Fruit fly (Drosophila melanogaster): ENCODE results near the gene Ten-a.

Ten-a gene

DNA sequence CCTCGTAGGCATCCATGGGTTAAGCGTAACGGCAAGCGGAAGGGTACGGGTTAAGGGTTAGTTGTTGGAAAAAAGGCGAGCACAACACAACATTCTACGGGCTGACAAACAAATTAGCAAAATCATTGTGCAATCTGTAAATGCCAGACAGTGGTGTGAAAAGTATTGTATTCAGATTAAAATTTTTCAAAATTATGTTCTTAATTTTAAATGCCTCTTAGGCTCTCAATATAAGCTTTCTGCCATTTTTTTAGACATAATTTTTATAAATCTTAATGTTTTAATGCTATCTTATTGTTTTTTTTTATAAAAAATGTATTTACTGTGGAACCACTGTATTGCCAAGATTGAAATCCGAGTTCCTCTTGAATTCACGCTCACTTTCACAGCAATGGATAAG lies 204.6 kb downstream of the Ten-a start (continued):
- no peak for TF ChIP-seq CG32532 (GFP tag; IDR thresholded peaks at IDR 0.05)
- peak in 1 of 2 experiments; percentile 61 for TF ChIP-seq bsh (GFP tag; optimal IDR thresholded peaks at IDR 0.05)
- peak; percentile 12 for TF ChIP-seq CG17359 (tag; optimal IDR thresholded peaks at IDR 0.05)
- TF ChIP-seq Oli (tag; optimal IDR thresholded peaks at IDR 0.05), result peak; percentile 2
- no peak for TF ChIP-seq CG10462 (GFP tag; optimal IDR thresholded peaks at IDR 0.05)
- TF ChIP-seq CG5953 (GFP tag; IDR thresholded peaks at IDR 0.05), result no peak
- peak; percentile 37 for TF ChIP-seq CG11504 (tag; optimal IDR thresholded peaks at IDR 0.05)
- TF ChIP-seq Ptx1 (GFP tag; IDR thresholded peaks at IDR 0.05), result no peak
- TF ChIP-seq TFAM (GFP tag; optimal IDR thresholded peaks at IDR 0.05), result no peak
- TF ChIP-seq gce (GFP tag; IDR thresholded peaks at IDR 0.05), result no peak
- peak; percentile 42; the same call in 2 of the 3 replicates for TF ChIP-seq row (GFP tag; IDR thresholded peaks at IDR 0.05)
- TF ChIP-seq CG8388 (GFP tag; optimal IDR thresholded peaks at IDR 0.05), result peak; percentile 16
- TF ChIP-seq unpg (GFP tag; optimal IDR thresholded peaks at IDR 0.05), result peak; percentile 36
- TF ChIP-seq HmgZ (tag; optimal IDR thresholded peaks at IDR 0.05), result no peak
- TF ChIP-seq Sox100B (GFP tag; optimal IDR thresholded peaks at IDR 0.05), result no peak
- no peak for TF ChIP-seq CG10274 (GFP tag; optimal IDR thresholded peaks at IDR 0.05)
- TF ChIP-seq Sox102F (GFP tag; optimal IDR thresholded peaks at IDR 0.05), result peak; percentile 16
- TF ChIP-seq phol (tag; optimal IDR thresholded peaks at IDR 0.05), result peak; percentile 29

- TF ChIP-seq trem (tag; optimal IDR thresholded peaks at IDR 0.05) (no peak), en (GFP tag; optimal IDR thresholded peaks at IDR 0.05) (no peak), HLHmδ (GFP tag; optimal IDR thresholded peaks at IDR 0.05) (no peak), vvl (GFP tag; IDR thresholded peaks at IDR 0.05) (peak; percentile 47; the same call in 1 of the 2 replicates), Fer1 (GFP tag; optimal IDR thresholded peaks at IDR 0.05) (peak; percentile 24), zen (tag; optimal IDR thresholded peaks at IDR 0.05) (peak; percentile 44), CG31365 (tag; optimal IDR thresholded peaks at IDR 0.05) (no peak), gem (tag; optimal IDR thresholded peaks at IDR 0.05) (peak; percentile 69), CG10654 (GFP tag; optimal IDR thresholded peaks at IDR 0.05) (no peak), CG13287 (GFP tag; IDR thresholded peaks at IDR 0.05; ENCODE audit: partially characterized antibody) (no peak), BEAF-32 (GFP tag; optimal IDR thresholded peaks at IDR 0.05) (no peak), esg (GFP tag; conservative IDR thresholded peaks at IDR 0.05) (peak; percentile 26; the same call in 1 of the 2 replicates), CG4360 (GFP tag; IDR thresholded peaks at IDR 0.05) (no peak), wek (GFP tag; optimal IDR thresholded peaks at IDR 0.05) (no peak), CG11504 (tag; optimal IDR thresholded peaks at IDR 0.05) (peak; percentile 65), hkb (optimal IDR thresholded peaks at IDR 0.05) (no peak), hkb (GFP tag; IDR thresholded peaks at IDR 0.05) (0 out of 2 replicates have a peak, but pooled peaks have one; percentile 28), Hmr (GFP tag; optimal IDR thresholded peaks at IDR 0.05) (peak; percentile 14), Max (GFP tag; optimal IDR thresholded peaks at IDR 0.05) (peak; percentile 8), dmrt99B (tag; optimal IDR thresholded peaks at IDR 0.05) (peak; percentile 57), CG10979 (tag; optimal IDR thresholded peaks at IDR 0.05) (peak; percentile 68), CG14710 (tag; optimal IDR thresholded peaks at IDR 0.05) (peak; percentile 48), twi (tag; optimal IDR thresholded peaks at IDR 0.05) (peak; percentile 13), CG18011 (GFP tag; optimal IDR thresholded peaks at IDR 0.05) (no peak), CG4730 (GFP tag; IDR thresholded peaks at IDR 0.05) (no peak), seq (GFP tag; IDR thresholded peaks at IDR 0.05) (0 out of 2 replicates have a peak, but pooled peaks have one; percentile 13), nom (GFP tag; optimal IDR thresholded peaks at IDR 0.05) (no peak), CG4424 (GFP tag; optimal IDR thresholded peaks at IDR 0.05) (peak; percentile 37), Doc3 (GFP tag; IDR thresholded peaks at IDR 0.05; ENCODE audit: partially characterized antibody) (no peak), Trl (optimal IDR thresholded peaks at IDR 0.05) (no peak), Trl (GFP tag; optimal IDR thresholded peaks at IDR 0.05) (peak; percentile 24), CG2199 (GFP tag; IDR thresholded peaks at IDR 0.05) (no peak), CG13775 (GFP tag; optimal IDR thresholded peaks at IDR 0.05) (peak; percentile 17)
These were observed 205.3 kb downstream of the Ten-a start for dm6 chrX:12248836-12249235.
